Fruit fly (Drosophila melanogaster) whole organism, prepupa: ENCODE data around the gene CG33322.

ENCODE experiments used
- CG11902 ChIP-seq: fragments of 200-800 bp; sonication (Bioruptor generic); optimal IDR thresholded peaks from 3 replicates; lab custom pipeline; 2016; ENCODE audit warnings: missing biosample characterization, missing genetic modification characterization
- CG3032 ChIP-seq: fragments of 200-800 bp; optimal IDR thresholded peaks from 2 replicates; lab custom pipeline; 2019; ENCODE audit warnings: missing biosample characterization, mild to moderate bottlenecking, missing genetic modification characterization, moderate library complexity
- CG31627 ChIP-seq: fragments of 200-800 bp; sonication (Bioruptor generic); optimal IDR thresholded peaks from 3 replicates; lab custom pipeline; 2016; ENCODE audit warnings: missing biosample characterization, missing genetic modification characterization
- CG4318 ChIP-seq: fragments of 200-800 bp; sonication (Bioruptor generic); optimal IDR thresholded peaks from 3 replicates; lab custom pipeline; 2017; ENCODE audit warnings: missing biosample characterization, mild to moderate bottlenecking, missing genetic modification characterization
- CG6854 ChIP-seq: fragments of 200-800 bp; sonication (Bioruptor generic); optimal IDR thresholded peaks from 2 replicates; lab custom pipeline; 2017; ENCODE audit warnings: missing biosample characterization, mild to moderate bottlenecking, missing genetic modification characterization
- CG8319 ChIP-seq: fragments of 200-800 bp; sonication (Bioruptor generic); optimal IDR thresholded peaks from 3 replicates; lab custom pipeline; 2016; ENCODE audit warnings: missing biosample characterization, missing genetic modification characterization
- Eip78C ChIP-seq: fragments of 200-800 bp; sonication (Bioruptor generic); peaks from one replicate; lab custom pipeline; 2016; ENCODE audit warnings: missing biosample characterization, missing genetic modification characterization
- Met ChIP-seq: fragments of 200-800 bp; sonication (Bioruptor generic); optimal IDR thresholded peaks from 3 replicates; lab custom pipeline; 2016; ENCODE audit warnings: missing biosample characterization, missing genetic modification characterization
- Sox102F ChIP-seq: fragments of 200-800 bp; sonication (Bioruptor generic); optimal IDR thresholded peaks from 2 replicates; lab custom pipeline; 2016; ENCODE audit warnings: missing biosample characterization, mild to moderate bottlenecking, missing genetic modification characterization
- esn ChIP-seq: fragments of 200-800 bp; sonication (Bioruptor generic); optimal IDR thresholded peaks from 2 replicates; lab custom pipeline; 2016; ENCODE audit warnings: missing biosample characterization, mild to moderate bottlenecking, missing genetic modification characterization, moderate library complexity
- lz ChIP-seq: fragments of 200-800 bp; sonication (Bioruptor generic); optimal IDR thresholded peaks from 3 replicates; lab custom pipeline; 2016; ENCODE audit warnings: missing biosample characterization, missing genetic modification characterization
- net ChIP-seq: fragments of 200-800 bp; sonication (Bioruptor generic); optimal IDR thresholded peaks from 3 replicates; lab custom pipeline; 2016; ENCODE audit warnings: missing biosample characterization, missing genetic modification characterization
- salr ChIP-seq, 2 experiments: fragments of 200-800 bp; sonication (Bioruptor generic); optimal IDR thresholded peaks; 3 replicates each; lab custom pipeline; 2016 to 2018; ENCODE audit warnings: missing biosample characterization in 2 of 2, missing genetic modification characterization in 2 of 2, mild to moderate bottlenecking in 1 of 2
- ss ChIP-seq, 2 experiments: fragments of 200-800 bp; sonication (Bioruptor generic); optimal IDR thresholded peaks; 2 replicates in 1 of 2; 3 replicates in 1 of 2; lab custom pipeline; 2017 to 2018; ENCODE audit warnings: mild to moderate bottlenecking in 2 of 2, missing biosample characterization in 2 of 2, missing genetic modification characterization in 2 of 2, moderate library complexity in 1 of 2

- no peak for TF ChIP-seq CG8319 (GFP tag; lab: Kevin White, UChicago)
- TF ChIP-seq CG6854, result no peak
- no peak for TF ChIP-seq CG11902 (GFP tag; lab: Kevin White, UChicago)
- TF ChIP-seq Eip78C, result no peak
- TF ChIP-seq net, result no peak
- no peak for TF ChIP-seq Met (GFP tag; lab: Kevin White, UChicago)
- no peak for TF ChIP-seq CG31627 (GFP tag; lab: Kevin White, UChicago)
- no peak for TF ChIP-seq CG4318 (GFP tag; lab: Kevin White, UChicago)
- TF ChIP-seq CG3032 (tag; lab: Kevin White, UChicago), result no peak
- TF ChIP-seq Sox102F (GFP tag; lab: Kevin White, UChicago), result no peak
- TF ChIP-seq lz, result no peak
- TF ChIP-seq salr (GFP tag; optimal IDR thresholded peaks at IDR 0.05; lab: Kevin White, UChicago), result no peak
- no peak for TF ChIP-seq esn (GFP tag; lab: Kevin White, UChicago)
- TF ChIP-seq ss (GFP tag; optimal IDR thresholded peaks at IDR 0.05; lab: Kevin White, UChicago), result no peak
These were observed 37.7 kb downstream of the CG33322 start for dm6 chr2L:20778380-20778779.
